Fruit fly (Drosophila melanogaster) whole organism, embryonic: ENCODE measurements around the gene iav.

Experiments used
- Atf3 ChIP-seq: fragments of 200-800 bp; sonication (Bioruptor generic); optimal IDR thresholded peaks from 3 replicates; lab custom pipeline; 2016; ENCODE audit warnings: missing biosample characterization, missing genetic modification characterization
- BEAF-32 ChIP-seq: fragments of 200-800 bp; sonication (Bioruptor generic); optimal IDR thresholded peaks from 3 replicates; lab custom pipeline; 2017; ENCODE audit warnings: missing biosample characterization, missing genetic modification characterization, mild to moderate bottlenecking, moderate library complexity, missing genetic modification reagents
- Blimp-1 ChIP-seq: fragments of 200-800 bp; sonication (Bioruptor generic); optimal IDR thresholded peaks from 3 replicates; lab custom pipeline; 2018; ENCODE audit warnings: missing biosample characterization, missing genetic modification characterization, mild to moderate bottlenecking, moderate library complexity, missing genetic modification reagents
- CG11398 ChIP-seq: fragments of 200-800 bp; sonication (Bioruptor generic); optimal IDR thresholded peaks from 2 replicates; lab custom pipeline; 2016; ENCODE audit warnings: missing biosample characterization, missing genetic modification characterization
- CG11695 ChIP-seq: fragments of 200-800 bp; sonication (Bioruptor generic); IDR thresholded peaks from 3 replicates; pipeline ENCODE4 v1.3.6; 2022; ENCODE audit warnings: missing biosample characterization, missing genetic modification characterization
- CG12391 ChIP-seq: fragments of 200-800 bp; sonication (Bioruptor generic); optimal IDR thresholded peaks from 3 replicates; lab custom pipeline; 2018; ENCODE audit warnings: missing biosample characterization, mild to moderate bottlenecking, missing genetic modification characterization, moderate library complexity
- CG12769 ChIP-seq: fragments of 200-800 bp; sonication (Bioruptor generic); optimal IDR thresholded peaks from 2 replicates; lab custom pipeline; 2019; ENCODE audit warnings: missing biosample characterization, mild to moderate bottlenecking, missing genetic modification characterization, moderate library complexity
- CG16815 ChIP-seq: fragments of 200-800 bp; sonication (Bioruptor generic); optimal IDR thresholded peaks from 3 replicates; lab custom pipeline; 2017; ENCODE audit warnings: missing biosample characterization, mild to moderate bottlenecking, missing genetic modification characterization
- CG1832 ChIP-seq: fragments of 200-800 bp; sonication (Bioruptor generic); optimal IDR thresholded peaks from 2 replicates; lab custom pipeline; 2017; ENCODE audit warnings: missing biosample characterization, mild to moderate bottlenecking, missing genetic modification characterization, inconsistent platforms
- CG3065 ChIP-seq: fragments of 200-800 bp; sonication (Bioruptor generic); optimal IDR thresholded peaks from 2 replicates; lab custom pipeline; 2016; ENCODE audit warnings: missing biosample characterization, missing genetic modification characterization
- CG34422 ChIP-seq: fragments of 200-800 bp; sonication (Bioruptor generic); IDR thresholded peaks from 3 replicates; pipeline ENCODE4 v1.3.6; 2022; ENCODE audit warnings: missing biosample characterization, missing genetic modification characterization
- CG4730 ChIP-seq: fragments of 200-800 bp; sonication (Bioruptor generic); IDR thresholded peaks from 2 replicates; pipeline ENCODE4 v1.3.6; 2022; ENCODE audit warnings: missing biosample characterization, missing genetic modification characterization
- CG6689 ChIP-seq: fragments of 200-800 bp; sonication (Bioruptor generic); IDR thresholded peaks from 2 replicates; pipeline ENCODE4 v1.3.6; 2022; ENCODE audit warnings: missing biosample characterization, missing genetic modification characterization
- CG7839 ChIP-seq: fragments of 200-800 bp; sonication (Bioruptor generic); optimal IDR thresholded peaks from 3 replicates; lab custom pipeline; 2018; ENCODE audit warnings: missing biosample characterization, mild to moderate bottlenecking, missing genetic modification characterization, moderate library complexity
- CG7987 ChIP-seq: fragments of 200-800 bp; sonication (Bioruptor generic); optimal IDR thresholded peaks from 2 replicates; lab custom pipeline; 2018; ENCODE audit warnings: missing biosample characterization, mild to moderate bottlenecking, missing genetic modification characterization, moderate library complexity
- CG8359 ChIP-seq: fragments of 200-800 bp; sonication (Bioruptor generic); optimal IDR thresholded peaks from 2 replicates; lab custom pipeline; 2017; ENCODE audit warnings: missing biosample characterization, mild to moderate bottlenecking, missing genetic modification characterization, borderline replicate concordance
- CG8924 ChIP-seq: fragments of 200-800 bp; optimal IDR thresholded peaks from 3 replicates; lab custom pipeline; 2019; ENCODE audit warnings: missing biosample characterization, mild to moderate bottlenecking, missing genetic modification characterization, moderate library complexity
- CG9797 ChIP-seq: fragments of 200-800 bp; sonication (Bioruptor generic); optimal IDR thresholded peaks from 3 replicates; lab custom pipeline; 2018; ENCODE audit warnings: missing biosample characterization, mild to moderate bottlenecking, missing genetic modification characterization
- CTCF ChIP-seq: fragments of 200-800 bp; sonication (Bioruptor generic); optimal IDR thresholded peaks from 2 replicates; lab custom pipeline; 2017; ENCODE audit warnings: missing biosample characterization, mild to moderate bottlenecking, missing genetic modification characterization, moderate library complexity
- Chrac-16 ChIP-seq: fragments of 200-800 bp; sonication (Bioruptor generic); optimal IDR thresholded peaks from 3 replicates; lab custom pipeline; 2016; ENCODE audit warnings: missing biosample characterization, missing genetic modification characterization
- H15 ChIP-seq: fragments of 200-800 bp; sonication (Bioruptor generic); IDR thresholded peaks from 3 replicates; pipeline ENCODE4 v1.3.6; 2022; ENCODE audit warnings: missing biosample characterization, missing genetic modification characterization
- HHEX ChIP-seq: fragments of 200-800 bp; sonication (Bioruptor generic); optimal IDR thresholded peaks from 3 replicates; lab custom pipeline; 2017; ENCODE audit warnings: missing biosample characterization, mild to moderate bottlenecking, missing genetic modification characterization, missing genetic modification reagents
- Hr3 ChIP-seq: fragments of 200-800 bp; sonication (Bioruptor generic); optimal IDR thresholded peaks from 3 replicates; lab custom pipeline; 2016; ENCODE audit warnings: missing biosample characterization, missing genetic modification characterization
- Hr39 ChIP-seq: fragments of >200 bp; optimal IDR thresholded peaks from 2 replicates; lab custom pipeline; 2017
- Mad ChIP-seq: fragments of 200-800 bp; sonication (Bioruptor generic); optimal IDR thresholded peaks from 2 replicates; lab custom pipeline; 2016; ENCODE audit warnings: missing biosample characterization, missing genetic modification characterization
- ab ChIP-seq: fragments of 200-800 bp; sonication (Bioruptor generic); optimal IDR thresholded peaks from 2 replicates; lab custom pipeline; 2016; ENCODE audit warnings: missing biosample characterization, missing genetic modification characterization
- al ChIP-seq: fragments of 200-800 bp; sonication (Bioruptor generic); IDR thresholded peaks from 2 replicates; pipeline ENCODE4 v1.3.6; 2022; ENCODE audit warnings: missing biosample characterization, missing genetic modification characterization
- bcd ChIP-seq: fragments of 200-800 bp; sonication (Bioruptor generic); optimal IDR thresholded peaks from 2 replicates; lab custom pipeline; 2017; ENCODE audit warnings: missing biosample characterization, mild to moderate bottlenecking, missing genetic modification characterization
- btn ChIP-seq: fragments of 200-800 bp; sonication (Bioruptor generic); optimal IDR thresholded peaks from 2 replicates; lab custom pipeline; 2016; ENCODE audit warnings: missing biosample characterization, missing genetic modification characterization
- chn ChIP-seq: fragments of 200-800 bp; sonication (Bioruptor generic); optimal IDR thresholded peaks from 2 replicates; lab custom pipeline; 2016; ENCODE audit warnings: missing biosample characterization, missing genetic modification characterization
- corto ChIP-seq: fragments of 200-800 bp; sonication (Bioruptor generic); optimal IDR thresholded peaks from 2 replicates; lab custom pipeline; 2016; ENCODE audit warnings: missing biosample characterization, mild to moderate bottlenecking, missing genetic modification characterization, moderate library complexity
- crc ChIP-seq: fragments of 200-800 bp; sonication (Bioruptor generic); optimal IDR thresholded peaks from 2 replicates; lab custom pipeline; 2016; ENCODE audit warnings: missing biosample characterization, missing genetic modification characterization
- eve ChIP-seq, 2 experiments: fragments of >200 bp; optimal IDR thresholded peaks; 2 replicates each; lab custom pipeline; 2017; ENCODE audit warnings: missing biosample characterization in 2 of 2, missing genetic modification characterization in 2 of 2
- eyg ChIP-seq: fragments of 200-800 bp; sonication (Bioruptor generic); optimal IDR thresholded peaks from 3 replicates; lab custom pipeline; 2016; ENCODE audit warnings: missing biosample characterization, missing genetic modification characterization
- fru ChIP-seq: fragments of >200 bp; optimal IDR thresholded peaks from 2 replicates; lab custom pipeline; 2017
- gce ChIP-seq: fragments of 200-800 bp; sonication (Bioruptor generic); IDR thresholded peaks from 3 replicates; pipeline ENCODE4 v1.3.6; 2022; ENCODE audit warnings: missing biosample characterization, missing genetic modification characterization
- gcm ChIP-seq: fragments of 200-800 bp; sonication (Bioruptor generic); optimal IDR thresholded peaks from 2 replicates; lab custom pipeline; 2019; ENCODE audit warnings: missing biosample characterization, mild to moderate bottlenecking, missing genetic modification characterization, moderate library complexity
- grau ChIP-seq: fragments of 200-800 bp; optimal IDR thresholded peaks from 3 replicates; lab custom pipeline; 2019; ENCODE audit warnings: missing biosample characterization, mild to moderate bottlenecking, missing genetic modification characterization, moderate library complexity
- gsb ChIP-seq: fragments of 200-800 bp; sonication (Bioruptor generic); IDR thresholded peaks from 2 replicates; pipeline ENCODE4 v1.3.6; 2022; ENCODE audit warnings: missing biosample characterization, missing genetic modification characterization
- jigr1 ChIP-seq: fragments of 200-800 bp; sonication (Bioruptor generic); IDR thresholded peaks from 3 replicates; pipeline ENCODE4 v1.3.6; 2022; ENCODE audit warnings: missing biosample characterization, missing genetic modification characterization
- lov ChIP-seq, 2 experiments: fragments of 200-800 bp in 1 of 2; fragments of >200 bp in 1 of 2; sonication (Bioruptor generic) in 1 of 2; IDR thresholded peaks in 1 of 2; optimal IDR thresholded peaks in 1 of 2; 2 replicates in 1 of 2; 3 replicates in 1 of 2; pipeline versions ENCODE4 v1.3.6 to Lab custom; 2017 to 2022; ENCODE audit warnings: missing biosample characterization in 1 of 2, missing genetic modification characterization in 1 of 2
- nom ChIP-seq: fragments of 200-800 bp; sonication (Bioruptor generic); optimal IDR thresholded peaks from 2 replicates; lab custom pipeline; 2017; ENCODE audit warnings: missing biosample characterization, missing genetic modification characterization, mild to moderate bottlenecking, moderate library complexity, missing genetic modification reagents
- p53 ChIP-seq: fragments of 200-800 bp; sonication (Bioruptor generic); optimal IDR thresholded peaks from 2 replicates; lab custom pipeline; 2016; ENCODE audit warnings: missing biosample characterization, missing genetic modification characterization
- pfk ChIP-seq: fragments of 200-800 bp; sonication (Bioruptor generic); optimal IDR thresholded peaks from 2 replicates; lab custom pipeline; 2018; ENCODE audit warnings: missing biosample characterization, mild to moderate bottlenecking, missing genetic modification characterization, moderate library complexity
- pita ChIP-seq: fragments of 200-800 bp; sonication (Bioruptor generic); optimal IDR thresholded peaks from 2 replicates; lab custom pipeline; 2017; ENCODE audit warnings: missing biosample characterization, mild to moderate bottlenecking, missing genetic modification characterization
- ro ChIP-seq: fragments of 200-800 bp; sonication (Bioruptor generic); IDR thresholded peaks from 2 replicates; pipeline ENCODE4 v1.3.6; 2022; ENCODE audit warnings: missing biosample characterization, missing genetic modification characterization
- row ChIP-seq: fragments of 200-800 bp; sonication (Bioruptor generic); IDR thresholded peaks from 3 replicates; pipeline ENCODE4 v1.3.6; 2022; ENCODE audit warnings: missing biosample characterization, missing genetic modification characterization
- slou ChIP-seq: fragments of 200-800 bp; sonication (Bioruptor generic); optimal IDR thresholded peaks from 3 replicates; lab custom pipeline; 2016; ENCODE audit warnings: missing biosample characterization, missing genetic modification characterization
- slp2 ChIP-seq: fragments of 200-800 bp; sonication (Bioruptor generic); optimal IDR thresholded peaks from 2 replicates; lab custom pipeline; 2016; ENCODE audit warnings: missing biosample characterization, missing genetic modification characterization
- sr ChIP-seq: fragments of 200-800 bp; sonication (Bioruptor generic); IDR thresholded peaks from 3 replicates; pipeline ENCODE4 v1.3.6; 2022; ENCODE audit warnings: missing biosample characterization, missing genetic modification characterization
- tin ChIP-seq: fragments of 200-800 bp; sonication (Bioruptor generic); optimal IDR thresholded peaks from 3 replicates; lab custom pipeline; 2016; ENCODE audit warnings: missing biosample characterization, missing genetic modification characterization
- unc-4 ChIP-seq: fragments of 200-800 bp; sonication (Bioruptor generic); IDR thresholded peaks from 2 replicates; pipeline ENCODE4 v1.3.6; 2022; ENCODE audit warnings: missing biosample characterization, missing genetic modification characterization; ENCODE audit not compliant: partially characterized antibody

iav gene

DNA sequence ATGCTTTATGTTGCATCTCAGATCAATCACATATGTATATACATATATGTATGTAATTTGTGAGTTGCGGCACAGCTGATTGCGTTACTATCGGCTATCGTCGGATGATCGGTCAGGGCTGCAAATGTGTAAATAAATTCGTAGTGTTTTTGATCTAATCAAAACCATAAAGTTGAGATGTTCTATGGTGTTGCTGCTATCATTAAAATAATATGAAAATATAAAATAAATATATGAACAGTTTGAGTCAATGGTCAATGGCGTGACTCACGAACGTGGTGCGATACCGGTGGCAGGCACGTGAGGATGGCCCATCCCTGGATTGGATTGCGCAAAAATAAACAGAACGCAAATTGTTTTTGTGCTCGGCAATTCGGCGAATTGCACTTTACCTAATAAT is 42.9 kb upstream of the iav start, which contains the start of gene Coq7 (continued):
- peak; percentile 44 for TF ChIP-seq CG9797 (GFP tag; lab: Kevin White, UChicago)
- TF ChIP-seq eyg, result no peak
- peak; percentile 95 for TF ChIP-seq BEAF-32 (GFP tag; lab: Kevin White, UChicago)
- TF ChIP-seq CG4730, result peak; percentile 88
- no peak for TF ChIP-seq fru
- TF ChIP-seq slou (GFP tag; lab: Kevin White, UChicago), result peak; percentile 79
- TF ChIP-seq CG12769 (tag; lab: Kevin White, UChicago), result no peak
- peak; percentile 65 for TF ChIP-seq ro
- TF ChIP-seq gcm (GFP tag; lab: Kevin White, UChicago), result no peak
- no peak for TF ChIP-seq Atf3 (GFP tag; lab: Kevin White, UChicago)
- peak; percentile 95 for TF ChIP-seq CG34422 (GFP tag; lab: Robert Waterston, UW)
- peak; percentile 77 for TF ChIP-seq CG3065
- peak; percentile 82 for TF ChIP-seq CG16815 (GFP tag; lab: Kevin White, UChicago)
- peak; percentile 92 for TF ChIP-seq CG12391 (tag; lab: Kevin White, UChicago)
- peak; percentile 50 for TF ChIP-seq CG8359 (GFP tag; lab: Kevin White, UChicago)
- TF ChIP-seq Chrac-16, result peak; percentile 91
- no peak for TF ChIP-seq p53 (GFP tag; lab: Kevin White, UChicago)
- TF ChIP-seq grau (tag; lab: Kevin White, UChicago), result peak; percentile 85
- TF ChIP-seq btn (GFP tag; lab: Kevin White, UChicago), result no peak
- no peak for TF ChIP-seq pita
- peak; percentile 86 for TF ChIP-seq Hr3
- peak; percentile 73; the same call in 1 of the 3 replicates for TF ChIP-seq gce (GFP tag; lab: Robert Waterston, UW)
- TF ChIP-seq ab, result no peak
- peak; percentile 80 for TF ChIP-seq HHEX (GFP tag; lab: Kevin White, UChicago)
- no peak for TF ChIP-seq Hr39 (lab: Kevin White, UChicago)
- peak; percentile 83 for TF ChIP-seq bcd (GFP tag; lab: Kevin White, UChicago)
- peak; percentile 91 for TF ChIP-seq al (GFP tag; lab: Robert Waterston, UW)
- TF ChIP-seq CG7839, result no peak
- TF ChIP-seq gsb (GFP tag; lab: Robert Waterston, UW), result peak; percentile 84
- TF ChIP-seq CG11398 (GFP tag; lab: Kevin White, UChicago), result no peak
- TF ChIP-seq CG8924 (tag; lab: Kevin White, UChicago), result peak; percentile 88
- TF ChIP-seq row (GFP tag; lab: Robert Waterston, UW), result peak; percentile 97
- no peak for TF ChIP-seq CG1832 (GFP tag; lab: Kevin White, UChicago)
- peak; percentile 98 for TF ChIP-seq unc-4
- no peak for TF ChIP-seq lov (optimal IDR thresholded peaks at IDR 0.05; lab: Kevin White, UChicago)
- TF ChIP-seq lov (GFP tag; IDR thresholded peaks at IDR 0.05; lab: Robert Waterston, UW), result peak; percentile 89
- TF ChIP-seq nom, result no peak
- TF ChIP-seq CG6689, result peak; percentile 92
- peak; percentile 62 for TF ChIP-seq CG7987 (GFP tag; lab: Kevin White, UChicago)
- no peak for TF ChIP-seq eve (GFP tag; optimal IDR thresholded peaks at IDR 0.05; lab: Kevin White, UChicago)
- TF ChIP-seq jigr1, result peak; percentile 84; the same call in 2 of the 3 replicates
- TF ChIP-seq CTCF (GFP tag; lab: Kevin White, UChicago), result peak; percentile 8
- peak; percentile 65; the same call in 1 of the 3 replicates for TF ChIP-seq sr
- TF ChIP-seq pfk (GFP tag; lab: Kevin White, UChicago), result no peak
- TF ChIP-seq tin (GFP tag; lab: Kevin White, UChicago), result peak; percentile 88
- TF ChIP-seq crc (GFP tag; lab: Kevin White, UChicago), result no peak
- peak; percentile 51 for TF ChIP-seq slp2 (GFP tag; lab: Kevin White, UChicago)
- TF ChIP-seq chn, result peak; percentile 71
- TF ChIP-seq CG11695 (GFP tag; lab: Robert Waterston, UW), result peak; percentile 87
- no peak for TF ChIP-seq Blimp-1
- TF ChIP-seq corto (GFP tag; lab: Kevin White, UChicago), result peak; percentile 54
- TF ChIP-seq H15 (GFP tag; lab: Robert Waterston, UW), result peak; percentile 88
- TF ChIP-seq Mad (GFP tag; lab: Kevin White, UChicago), result peak; percentile 76
